Fruit fly (Drosophila melanogaster) whole organism, adult: ENCODE measurements around the gene ppk23.

Experiments
- Mnt ChIP-seq: fragments of 200-800 bp; sonication (Bioruptor generic); optimal IDR thresholded peaks from 2 replicates; lab custom pipeline; 2016; ENCODE audit warnings: missing biosample characterization, mild to moderate bottlenecking, missing genetic modification characterization
- ovo ChIP-seq: fragments of 200-800 bp; sonication (Bioruptor generic); optimal IDR thresholded peaks from 2 replicates; lab custom pipeline; 2016; ENCODE audit warnings: missing biosample characterization, missing genetic modification characterization

DNA sequence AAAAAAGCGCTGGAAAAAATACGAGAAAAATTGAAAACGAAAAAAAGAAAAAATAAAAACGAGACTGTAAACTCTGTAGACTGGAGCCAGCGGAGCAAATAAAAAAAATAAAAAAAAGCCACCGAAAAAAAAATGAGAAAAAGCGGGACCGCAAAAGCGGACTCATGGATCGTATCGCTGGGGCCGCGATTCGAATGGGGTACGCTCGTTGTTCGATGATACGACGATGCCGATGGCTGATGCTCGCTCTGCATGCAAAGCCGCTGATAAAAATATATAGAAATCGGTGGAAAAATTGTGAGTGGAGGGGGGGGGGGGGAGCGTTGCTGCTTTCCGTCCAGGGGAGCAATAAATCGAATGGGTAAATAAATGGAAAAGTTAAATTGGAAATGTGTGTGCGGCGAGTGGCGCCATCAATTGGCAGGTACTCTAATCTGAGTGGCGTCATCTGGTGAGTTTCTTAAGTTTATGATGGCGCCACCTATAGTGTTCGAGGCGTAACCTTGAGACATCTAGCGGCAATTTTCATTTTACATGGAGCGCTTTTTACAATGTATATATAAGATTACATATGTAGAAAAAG is 37.4 kb downstream of the ppk23 start:
- TF ChIP-seq Mnt (GFP tag; lab: Kevin White, UChicago) (no peak), ovo (GFP tag; lab: Kevin White, UChicago) (peak; percentile 9)
